Worm (Caenorhabditis elegans) whole organism, midembryonic: ENCODE measurements around the gene R03G8.6.

Experiments used
- T22C8.4 ChIP-seq: fragments of 200-800 bp; sonication (Bioruptor generic); IDR thresholded peaks from 2 replicates; pipeline ENCODE4 v1.3.6; 2022; ENCODE audit warnings: missing genetic modification characterization, missing compliant biosample characterization
- cog-1 ChIP-seq: sonication (generic microtip); optimal IDR thresholded peaks from 2 replicates; lab custom pipeline; 2016; ENCODE audit warnings: missing genetic modification characterization, missing compliant biosample characterization
- flt-1 ChIP-seq: fragments of 200-800 bp; sonication (Bioruptor generic); IDR thresholded peaks from 2 replicates; pipeline ENCODE4 v1.3.6; 2022; ENCODE audit warnings: missing genetic modification characterization, missing compliant biosample characterization
- klf-2 ChIP-seq: fragments of 200-800 bp; sonication (Bioruptor generic); conservative IDR thresholded peaks from 2 replicates; pipeline ENCODE4 v1.3.6; 2022; ENCODE audit warnings: missing genetic modification reagents, missing genetic modification characterization, missing compliant biosample characterization
- med-1 ChIP-seq: sonication (generic microtip); optimal IDR thresholded peaks from 2 replicates; lab custom pipeline; 2017; ENCODE audit warnings: missing genetic modification characterization, mild to moderate bottlenecking, missing compliant biosample characterization, antibody characterized with exemption, missing genetic modification reagents; ENCODE audit not compliant: insufficient read depth
- ref-1 ChIP-seq: fragments of 200-800 bp; sonication (Bioruptor generic); conservative IDR thresholded peaks from 2 replicates; pipeline ENCODE4 v1.3.6; 2022; ENCODE audit warnings: missing genetic modification reagents, missing genetic modification characterization, missing compliant biosample characterization
- tab-1 ChIP-seq: fragments of 200-800 bp; sonication (Bioruptor generic); IDR thresholded peaks from 2 replicates; pipeline ENCODE4 v1.3.6; 2022; ENCODE audit warnings: missing genetic modification characterization, missing compliant biosample characterization
- ztf-23 ChIP-seq: fragments of 200-800 bp; sonication (Bioruptor generic); IDR thresholded peaks from 2 replicates; pipeline ENCODE4 v1.3.6; 2022; ENCODE audit warnings: missing genetic modification reagents, missing genetic modification characterization, missing compliant biosample characterization
- ztf-29 ChIP-seq: fragments of 200-800 bp; sonication (Bioruptor generic); IDR thresholded peaks from 2 replicates; pipeline ENCODE4 v1.3.6; 2022; ENCODE audit warnings: missing genetic modification reagents, missing genetic modification characterization, missing compliant biosample characterization

Gene R03G8.6

DNA sequence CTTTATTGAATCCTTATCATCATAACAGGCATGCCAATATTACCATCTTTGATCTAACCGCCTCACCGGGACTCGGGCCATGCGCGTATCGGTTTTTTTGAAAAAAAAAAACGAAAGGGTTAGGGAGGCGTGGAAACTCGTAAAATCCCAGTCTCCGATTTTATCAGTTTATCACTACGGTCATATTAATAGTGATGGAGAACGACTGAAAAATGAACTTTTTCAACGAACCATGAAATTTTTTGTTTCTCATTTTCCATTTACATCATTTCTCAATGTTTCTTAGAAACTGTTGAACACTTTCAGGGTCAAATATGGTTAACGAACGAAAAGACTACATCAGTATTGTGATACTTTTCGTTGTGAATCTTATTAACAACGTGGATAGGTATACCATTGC is 29.6 kb upstream of the R03G8.6 start, which contains the start of gene spin-3:
TSS of gene spin-3 (plus strand) at position 301 of the 400 bp plus-strand sequence.
- no peak for TF ChIP-seq tab-1 (GFP tag; lab: Robert Waterston, UW)
- no peak for TF ChIP-seq ref-1 (GFP tag; lab: Robert Waterston, UW)
- no peak for TF ChIP-seq klf-2
- TF ChIP-seq flt-1 (GFP tag; lab: Robert Waterston, UW): no peak
- TF ChIP-seq ztf-29 (GFP tag; lab: Robert Waterston, UW): no peak
- TF ChIP-seq med-1: no peak
- no peak for TF ChIP-seq ztf-23 (GFP tag; lab: Robert Waterston, UW)
- TF ChIP-seq T22C8.4 (GFP tag; lab: Robert Waterston, UW): no peak
- TF ChIP-seq cog-1 (tag; lab: Kevin White, UChicago): no peak

DNA sequence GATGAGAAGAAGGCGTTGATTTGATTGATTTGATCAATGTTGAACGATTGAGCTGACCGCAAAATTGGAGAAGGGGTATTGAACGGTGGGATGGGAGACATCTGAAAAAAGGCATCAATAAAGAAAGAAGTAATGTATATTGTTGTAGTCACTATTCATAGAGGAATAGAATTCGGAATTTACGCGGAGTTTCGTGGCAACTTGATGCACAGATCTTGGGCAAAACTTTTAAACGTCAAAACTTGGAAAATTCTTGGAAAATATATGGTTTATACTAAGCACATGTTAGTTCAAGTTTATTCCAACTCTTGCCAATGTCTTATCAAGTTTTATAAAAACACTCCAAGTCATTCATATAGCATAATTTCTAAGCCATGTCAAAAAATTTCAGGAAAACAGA is 26.1 kb upstream of the R03G8.6 start, which contains the start of gene F17H10.4:
TSS of gene F17H10.4 (minus strand) at position 101 of the 400 bp plus-strand sequence.
- TF ChIP-seq T22C8.4 (GFP tag; lab: Robert Waterston, UW): no peak
- TF ChIP-seq cog-1 (tag; lab: Kevin White, UChicago): no peak
- no peak for TF ChIP-seq flt-1 (GFP tag; lab: Robert Waterston, UW)

DNA sequence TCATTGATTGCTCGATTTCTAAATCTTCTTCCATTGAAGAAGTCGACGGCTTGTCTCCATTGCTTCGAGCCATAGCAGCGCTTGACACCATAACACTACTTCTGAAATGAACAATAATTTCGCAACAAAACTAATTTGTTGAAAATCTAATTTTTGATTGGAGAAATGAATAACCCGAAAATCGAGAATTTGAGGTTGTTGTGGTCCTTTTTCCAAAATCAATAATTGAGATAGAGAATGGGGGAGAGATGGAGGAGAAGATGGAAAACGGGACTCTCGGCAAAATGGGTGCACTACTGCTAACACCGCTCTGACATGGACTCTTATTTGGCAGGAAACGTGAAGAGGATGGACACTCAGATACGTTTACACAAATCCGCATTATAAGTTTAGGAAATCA is 21.9 kb upstream of the R03G8.6 start, which contains the start of gene snx-17:
TSS of gene snx-17 (minus strand) at position 101 of the 400 bp plus-strand sequence.
- no peak for TF ChIP-seq ztf-29 (GFP tag; lab: Robert Waterston, UW)
- no peak for TF ChIP-seq T22C8.4 (GFP tag; lab: Robert Waterston, UW)
- TF ChIP-seq med-1: no peak
- no peak for TF ChIP-seq ztf-23 (GFP tag; lab: Robert Waterston, UW)

DNA sequence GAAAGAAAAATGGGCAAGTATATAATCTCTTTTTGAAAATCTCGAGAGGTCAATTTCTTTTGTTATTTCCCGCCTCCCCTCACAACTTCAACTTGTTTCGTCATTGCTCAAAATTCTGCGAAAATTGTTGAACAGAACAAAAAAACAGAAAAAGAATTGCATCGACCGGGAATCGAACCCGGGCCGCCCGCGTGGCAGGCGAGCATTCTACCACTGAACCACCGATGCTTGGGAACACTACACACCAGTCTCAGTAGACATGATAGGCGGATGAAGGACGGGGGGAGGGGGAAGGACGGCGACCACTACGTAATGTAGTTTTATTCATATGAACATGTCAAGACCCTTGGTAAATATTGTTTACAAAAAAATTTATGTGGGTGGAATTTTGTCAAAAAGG is 20.8 kb upstream of the R03G8.6 start:
- peak; percentile 97 for TF ChIP-seq klf-2
- TF ChIP-seq med-1: peak; percentile 75
- peak; percentile 99 for TF ChIP-seq flt-1 (GFP tag; lab: Robert Waterston, UW)
- peak; percentile 97 for TF ChIP-seq ref-1 (GFP tag; lab: Robert Waterston, UW)
- TF ChIP-seq ztf-29 (GFP tag; lab: Robert Waterston, UW): peak; percentile 94
- TF ChIP-seq T22C8.4 (GFP tag; lab: Robert Waterston, UW): peak; percentile 97
- peak; percentile 96 for TF ChIP-seq ztf-23 (GFP tag; lab: Robert Waterston, UW)
- peak; percentile 56 for TF ChIP-seq cog-1 (tag; lab: Kevin White, UChicago)
- TF ChIP-seq tab-1 (GFP tag; lab: Robert Waterston, UW): peak; percentile 99

DNA sequence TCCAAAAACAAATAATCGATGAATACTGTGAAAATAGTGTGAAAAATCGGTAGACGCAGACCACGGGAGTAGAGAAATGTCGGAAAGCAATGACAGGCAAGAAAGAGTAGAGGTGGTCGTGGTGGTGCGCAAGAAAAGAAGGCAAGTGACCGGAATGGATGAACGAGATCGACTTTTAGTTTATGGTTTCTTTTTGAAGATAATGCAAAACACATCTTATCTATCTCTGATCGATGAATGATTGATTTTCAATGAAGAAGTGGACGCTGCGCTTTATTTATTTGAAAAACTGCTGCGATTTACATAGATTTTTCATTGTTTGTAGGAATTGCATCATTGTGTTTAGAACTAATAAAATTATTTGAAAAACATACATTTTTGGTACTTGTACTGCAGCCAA is 19.6 kb upstream of the R03G8.6 start:
- TF ChIP-seq ztf-23 (GFP tag; lab: Robert Waterston, UW) (no peak), T22C8.4 (GFP tag; lab: Robert Waterston, UW) (peak; percentile 42; the same call in 1 of the 2 replicates)

DNA sequence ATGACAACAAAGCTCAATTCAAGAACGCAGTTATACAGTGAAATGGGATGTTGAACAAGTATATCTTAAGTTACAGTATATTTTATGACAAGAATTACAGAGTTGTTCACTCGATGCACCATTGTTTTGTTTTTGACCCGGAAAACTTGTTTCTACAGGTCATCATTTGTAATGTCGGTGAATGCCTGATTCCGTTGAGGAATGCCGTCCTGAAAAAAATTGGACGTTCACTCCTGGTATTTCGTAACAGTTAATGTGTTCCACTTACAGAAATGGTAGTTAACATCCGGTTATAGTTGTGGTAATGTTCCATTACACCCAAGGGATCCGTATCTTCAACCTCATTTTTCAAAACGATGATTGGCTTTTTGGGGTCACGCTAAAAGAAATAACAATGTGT is 16.1 kb upstream of the R03G8.6 start:
- no peak for TF ChIP-seq ztf-23 (GFP tag; lab: Robert Waterston, UW)
- TF ChIP-seq klf-2: no peak
- no peak for TF ChIP-seq flt-1 (GFP tag; lab: Robert Waterston, UW)
- TF ChIP-seq med-1: no peak
- TF ChIP-seq tab-1 (GFP tag; lab: Robert Waterston, UW): no peak
- no peak for TF ChIP-seq T22C8.4 (GFP tag; lab: Robert Waterston, UW)
- TF ChIP-seq ztf-29 (GFP tag; lab: Robert Waterston, UW): no peak
- no peak for TF ChIP-seq ref-1 (GFP tag; lab: Robert Waterston, UW)
- TF ChIP-seq cog-1 (tag; lab: Kevin White, UChicago): no peak

DNA sequence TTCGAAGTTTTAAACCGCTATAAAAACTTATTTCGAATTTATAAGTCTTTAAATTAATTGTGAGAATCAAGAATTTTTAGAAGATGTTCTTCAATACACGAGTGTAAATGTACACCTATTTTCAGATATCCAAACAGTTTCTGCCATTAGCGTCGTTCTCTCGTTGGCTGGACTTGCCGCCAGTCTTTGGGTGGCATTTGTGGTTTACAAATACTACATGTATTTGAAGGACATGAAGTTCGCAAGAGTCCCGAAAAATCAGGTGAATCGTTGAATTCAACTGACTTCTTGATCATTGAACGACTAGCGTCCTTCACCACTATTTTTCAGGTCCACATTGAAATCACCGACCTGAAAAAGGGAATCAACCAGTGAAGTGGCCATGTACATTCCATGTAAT is 15.4 kb upstream of the R03G8.6 start:
- TF ChIP-seq med-1: no peak
- no peak for TF ChIP-seq T22C8.4 (GFP tag; lab: Robert Waterston, UW)
- no peak for TF ChIP-seq flt-1 (GFP tag; lab: Robert Waterston, UW)
- no peak for TF ChIP-seq klf-2
- no peak for TF ChIP-seq ztf-23 (GFP tag; lab: Robert Waterston, UW)
- no peak for TF ChIP-seq ztf-29 (GFP tag; lab: Robert Waterston, UW)
- TF ChIP-seq cog-1 (tag; lab: Kevin White, UChicago): no peak
- TF ChIP-seq ref-1 (GFP tag; lab: Robert Waterston, UW): no peak
- TF ChIP-seq tab-1 (GFP tag; lab: Robert Waterston, UW): no peak

DNA sequence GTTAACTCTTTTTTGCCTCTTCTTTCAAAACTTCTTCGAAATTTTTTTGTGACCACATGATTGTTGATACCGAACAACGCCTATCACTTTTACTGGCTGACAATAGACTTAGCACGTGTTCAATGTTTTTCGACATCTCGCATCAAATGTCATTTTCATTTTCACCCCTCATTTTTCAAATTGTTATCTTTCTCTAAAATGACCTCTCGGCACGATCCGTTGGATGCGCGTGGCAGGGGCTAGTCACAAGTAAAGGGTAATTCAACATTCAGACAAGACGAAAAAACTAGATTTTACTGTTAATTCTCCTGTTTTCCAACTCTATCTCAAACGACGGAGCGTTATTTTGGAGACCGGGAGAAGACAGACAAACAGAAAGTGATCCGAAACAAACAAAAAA is 13.1 kb upstream of the R03G8.6 start, which contains the start of gene F17H10.2:
TSS of gene F17H10.2 (plus strand) at position 316 of the 400 bp plus-strand sequence.
- TF ChIP-seq tab-1 (GFP tag; lab: Robert Waterston, UW) (no peak), ref-1 (GFP tag; lab: Robert Waterston, UW) (no peak), flt-1 (GFP tag; lab: Robert Waterston, UW) (no peak)

DNA sequence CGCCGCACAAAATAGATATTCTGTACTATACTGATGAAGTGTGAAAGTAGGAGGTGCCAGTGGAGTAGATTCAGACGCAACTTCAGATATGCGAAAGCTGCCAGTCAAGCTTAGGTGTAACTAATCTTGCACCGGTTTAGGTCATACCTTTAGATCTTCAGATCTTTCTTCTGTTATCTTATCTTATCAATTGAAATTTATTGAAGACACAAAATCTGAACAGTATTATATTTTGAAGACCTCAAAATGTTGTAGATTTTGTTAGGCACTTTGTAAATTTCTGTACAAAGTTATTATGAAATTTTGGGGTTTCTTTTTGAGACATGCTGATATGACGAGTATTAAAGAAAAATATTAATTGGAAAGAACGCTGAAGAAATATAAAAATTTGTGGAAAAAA is 12.4 kb upstream of the R03G8.6 start:
- no peak for TF ChIP-seq klf-2
- no peak for TF ChIP-seq ztf-23 (GFP tag; lab: Robert Waterston, UW)
- TF ChIP-seq med-1: no peak
- no peak for TF ChIP-seq cog-1 (tag; lab: Kevin White, UChicago)
- no peak for TF ChIP-seq T22C8.4 (GFP tag; lab: Robert Waterston, UW)
- no peak for TF ChIP-seq ref-1 (GFP tag; lab: Robert Waterston, UW)
- no peak for TF ChIP-seq tab-1 (GFP tag; lab: Robert Waterston, UW)
- TF ChIP-seq flt-1 (GFP tag; lab: Robert Waterston, UW): no peak

DNA sequence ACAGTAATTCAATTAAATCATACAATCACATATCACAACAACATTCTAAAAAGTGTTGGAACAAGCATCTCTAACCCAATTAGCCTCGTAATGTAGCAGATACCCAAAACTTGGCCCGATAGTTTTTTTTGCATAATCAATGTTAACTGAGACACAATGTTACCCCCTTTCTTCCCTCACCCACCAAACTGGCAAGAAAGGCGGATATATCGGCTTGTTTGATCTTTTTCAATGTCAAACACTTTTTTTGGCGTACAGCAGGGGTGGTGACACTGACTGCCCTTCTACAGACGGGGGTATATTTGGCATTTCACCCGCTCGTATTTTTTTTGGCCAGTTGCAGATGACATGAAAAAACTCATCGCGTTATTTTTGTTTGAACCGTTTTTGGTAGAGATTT is 9.7 kb upstream of the R03G8.6 start:
- TF ChIP-seq ztf-29 (GFP tag; lab: Robert Waterston, UW) (no peak), cog-1 (tag; lab: Kevin White, UChicago) (no peak), klf-2 (no peak), ref-1 (GFP tag; lab: Robert Waterston, UW) (no peak), ztf-23 (GFP tag; lab: Robert Waterston, UW) (no peak), tab-1 (GFP tag; lab: Robert Waterston, UW) (no peak), flt-1 (GFP tag; lab: Robert Waterston, UW) (no peak), T22C8.4 (GFP tag; lab: Robert Waterston, UW) (no peak), med-1 (no peak)
